Worm (Caenorhabditis elegans): ENCODE results near the gene srx-33.

DNA sequence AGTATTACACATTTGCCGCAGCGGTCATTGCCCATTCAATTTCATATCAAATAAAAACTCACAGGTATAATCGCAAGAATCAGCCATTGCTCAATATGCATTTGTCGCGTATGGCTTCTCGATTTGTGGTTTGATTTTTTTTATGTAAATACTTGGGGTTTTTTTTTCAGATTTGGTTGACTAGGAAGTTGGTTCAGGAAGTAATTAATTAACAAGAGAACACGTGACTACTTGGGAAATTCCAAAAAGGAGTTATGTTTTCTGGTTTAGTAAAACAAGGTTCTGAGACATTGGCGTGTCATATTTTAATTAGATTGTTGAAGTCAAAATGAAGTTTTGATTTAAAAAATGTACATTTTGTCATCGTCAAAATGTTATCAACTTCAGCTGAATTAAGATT is 12.3 kb upstream of the srx-33 start, which contains the start of gene srx-36:
- no peak for TF ChIP-seq him-1 (tag; optimal IDR thresholded peaks at IDR 0.05)
- no peak for TF ChIP-seq W03F9.2 (tag; optimal IDR thresholded peaks at IDR 0.05)
- no peak for TF ChIP-seq dao-5 (tag; optimal IDR thresholded peaks at IDR 0.05)

All from whole organism, L4/young adult.